Fruit fly (Drosophila melanogaster) whole organism, embryonic: Measurements from ENCODE around the gene fw.
A peak's percentile ranks its signal among the peaks of the same experiment; 100 is the strongest.

Source experiments
- CG10274 ChIP-seq: fragments of 200-800 bp; sonication (Bioruptor generic); optimal IDR thresholded peaks from 3 replicates; lab custom pipeline; 2017; ENCODE audit warnings: missing biosample characterization, mild to moderate bottlenecking, missing genetic modification characterization
- CG10543 ChIP-seq: fragments of 200-800 bp; sonication (Bioruptor generic); optimal IDR thresholded peaks from 3 replicates; lab custom pipeline; 2017; ENCODE audit warnings: missing biosample characterization, mild to moderate bottlenecking, missing genetic modification characterization, moderate library complexity
- CG12104 ChIP-seq: fragments of 200-800 bp; sonication (Bioruptor generic); optimal IDR thresholded peaks from 3 replicates; lab custom pipeline; 2016; ENCODE audit warnings: missing biosample characterization, missing genetic modification characterization
- CG12769 ChIP-seq: fragments of 200-800 bp; sonication (Bioruptor generic); optimal IDR thresholded peaks from 2 replicates; lab custom pipeline; 2019; ENCODE audit warnings: missing biosample characterization, mild to moderate bottlenecking, missing genetic modification characterization, moderate library complexity
- CG13424 ChIP-seq: fragments of 200-800 bp; sonication (Bioruptor generic); optimal IDR thresholded peaks from 2 replicates; lab custom pipeline; 2019; ENCODE audit warnings: missing biosample characterization, mild to moderate bottlenecking, missing genetic modification characterization, moderate library complexity
- CG15479 ChIP-seq: fragments of 200-800 bp; sonication (Bioruptor generic); optimal IDR thresholded peaks from 3 replicates; lab custom pipeline; 2019; ENCODE audit warnings: missing biosample characterization, mild to moderate bottlenecking, missing genetic modification characterization, moderate library complexity
- CG15696 ChIP-seq: fragments of 200-800 bp; sonication (Bioruptor generic); optimal IDR thresholded peaks from 2 replicates; lab custom pipeline; 2019; ENCODE audit warnings: missing biosample characterization, mild to moderate bottlenecking, missing genetic modification characterization, moderate library complexity
- CG17328 ChIP-seq: fragments of 200-800 bp; sonication (Bioruptor generic); IDR thresholded peaks from 2 replicates; pipeline ENCODE4 v1.3.6; 2022; ENCODE audit warnings: missing biosample characterization, missing genetic modification characterization
- CG17385 ChIP-seq: fragments of 200-800 bp; sonication (Bioruptor generic); optimal IDR thresholded peaks from 3 replicates; lab custom pipeline; 2018; ENCODE audit warnings: missing biosample characterization, mild to moderate bottlenecking, missing genetic modification characterization
- CG3163 ChIP-seq: fragments of 200-800 bp; sonication (Bioruptor generic); optimal IDR thresholded peaks from 3 replicates; lab custom pipeline; 2016; ENCODE audit warnings: missing biosample characterization, missing genetic modification characterization
- CG32532 ChIP-seq: fragments of 200-800 bp; sonication (Bioruptor generic); IDR thresholded peaks from 2 replicates; pipeline ENCODE4 v1.3.6; 2022; ENCODE audit warnings: missing biosample characterization, missing genetic modification characterization
- CG3726 ChIP-seq: fragments of 200-800 bp; sonication (Bioruptor generic); IDR thresholded peaks from 3 replicates; pipeline ENCODE4, ENCODE4 v1.3.6; 2022; ENCODE audit warnings: missing biosample characterization, missing genetic modification characterization
- CG4617 ChIP-seq: fragments of 200-800 bp; sonication (Bioruptor generic); optimal IDR thresholded peaks from 3 replicates; lab custom pipeline; 2016; ENCODE audit warnings: missing biosample characterization, missing genetic modification characterization, borderline replicate concordance
- CG6175 ChIP-seq: fragments of 200-800 bp; sonication (Bioruptor generic); IDR thresholded peaks from 3 replicates; pipeline ENCODE4 v1.3.6; 2022; ENCODE audit warnings: missing biosample characterization, missing genetic modification characterization
- CG8388 ChIP-seq: fragments of 200-800 bp; sonication (Bioruptor generic); optimal IDR thresholded peaks from 2 replicates; lab custom pipeline; 2019; ENCODE audit warnings: missing biosample characterization, mild to moderate bottlenecking, missing genetic modification characterization, moderate library complexity
- Dad ChIP-seq: fragments of 200-800 bp; sonication (Bioruptor generic); optimal IDR thresholded peaks from 3 replicates; lab custom pipeline; 2016; ENCODE audit warnings: missing biosample characterization, missing genetic modification characterization
- Ets65A ChIP-seq: fragments of 200-800 bp; sonication (Bioruptor generic); peaks from one replicate; lab custom pipeline; 2016; ENCODE audit warnings: missing biosample characterization, missing genetic modification characterization
- GATAe ChIP-seq: fragments of 200-800 bp; sonication (Bioruptor generic); conservative IDR thresholded peaks from 2 replicates; pipeline ENCODE4 v1.3.6; 2022; ENCODE audit warnings: missing biosample characterization, missing genetic modification characterization
- HLH3B ChIP-seq: fragments of 200-800 bp; sonication (Bioruptor generic); IDR thresholded peaks from 2 replicates; pipeline ENCODE4 v1.3.6; 2022; ENCODE audit warnings: missing biosample characterization, missing genetic modification characterization
- Hmx ChIP-seq: fragments of 200-800 bp; sonication (Bioruptor generic); optimal IDR thresholded peaks from 2 replicates; lab custom pipeline; 2016; ENCODE audit warnings: missing biosample characterization, missing genetic modification characterization
- Lim3 ChIP-seq: fragments of 200-800 bp; sonication (Bioruptor generic); IDR thresholded peaks from 2 replicates; pipeline ENCODE4 v1.3.6; 2022; ENCODE audit warnings: missing biosample characterization, missing genetic modification characterization
- NC2β ChIP-seq: fragments of 200-800 bp; sonication (Bioruptor generic); optimal IDR thresholded peaks from 2 replicates; lab custom pipeline; 2016; ENCODE audit warnings: missing biosample characterization, missing genetic modification characterization
- Ptx1 ChIP-seq: fragments of 200-800 bp; sonication (Bioruptor generic); IDR thresholded peaks from 2 replicates; pipeline ENCODE4 v1.3.6; 2022; ENCODE audit warnings: missing biosample characterization, missing genetic modification characterization
- Sin3A ChIP-seq: fragments of >200 bp; optimal IDR thresholded peaks from 2 replicates; lab custom pipeline; 2018
- Sox102F ChIP-seq: fragments of 200-800 bp; sonication (Bioruptor generic); optimal IDR thresholded peaks from 2 replicates; lab custom pipeline; 2018; ENCODE audit warnings: missing biosample characterization, mild to moderate bottlenecking, missing genetic modification characterization, moderate library complexity
- Sry-β ChIP-seq: fragments of 200-800 bp; sonication (Bioruptor generic); optimal IDR thresholded peaks from 2 replicates; lab custom pipeline; 2018; ENCODE audit warnings: missing biosample characterization, mild to moderate bottlenecking, missing genetic modification characterization, moderate library complexity
- Stat92E ChIP-seq, 3 experiments: fragments of >200 bp in 2 of 3; fragments of 200-800 bp in 1 of 3; sonication (Bioruptor generic) in 1 of 3; optimal IDR thresholded peaks; 2 replicates each; lab custom pipeline; 2017 to 2019; ENCODE audit warnings: missing biosample characterization in 3 of 3, missing genetic modification characterization in 3 of 3, mild to moderate bottlenecking in 1 of 3, moderate library complexity in 1 of 3
- ap ChIP-seq: fragments of 200-800 bp; sonication (Bioruptor generic); IDR thresholded peaks from 2 replicates; pipeline ENCODE4 v1.3.6; 2022; ENCODE audit warnings: missing biosample characterization, missing genetic modification characterization
- ara ChIP-seq: fragments of 200-800 bp; sonication (Bioruptor generic); IDR thresholded peaks from 2 replicates; pipeline ENCODE4 v1.3.6; 2022; ENCODE audit warnings: missing biosample characterization, missing genetic modification characterization
- cato ChIP-seq: fragments of 200-800 bp; sonication (Bioruptor generic); optimal IDR thresholded peaks from 2 replicates; lab custom pipeline; 2016; ENCODE audit warnings: missing biosample characterization, missing genetic modification characterization, borderline replicate concordance
- chm ChIP-seq: fragments of 200-800 bp; sonication (Bioruptor generic); IDR thresholded peaks from 2 replicates; pipeline ENCODE4 v1.3.6; 2022; ENCODE audit warnings: missing biosample characterization, missing genetic modification characterization
- corto ChIP-seq: fragments of 200-800 bp; sonication (Bioruptor generic); optimal IDR thresholded peaks from 2 replicates; lab custom pipeline; 2016; ENCODE audit warnings: missing biosample characterization, mild to moderate bottlenecking, missing genetic modification characterization, moderate library complexity
- crc ChIP-seq: fragments of 200-800 bp; sonication (Bioruptor generic); optimal IDR thresholded peaks from 2 replicates; lab custom pipeline; 2016; ENCODE audit warnings: missing biosample characterization, missing genetic modification characterization
- ems ChIP-seq: fragments of 200-800 bp; sonication (Bioruptor generic); optimal IDR thresholded peaks from 3 replicates; lab custom pipeline; 2016; ENCODE audit warnings: missing biosample characterization, missing genetic modification characterization
- ewg ChIP-seq: fragments of 200-800 bp; sonication (Bioruptor generic); optimal IDR thresholded peaks from 3 replicates; lab custom pipeline; 2017; ENCODE audit warnings: mild to moderate bottlenecking, missing biosample characterization, missing genetic modification reagents, missing genetic modification characterization
- fd64A ChIP-seq: fragments of 200-800 bp; sonication (Bioruptor generic); optimal IDR thresholded peaks from 3 replicates; lab custom pipeline; 2018; ENCODE audit warnings: missing biosample characterization, mild to moderate bottlenecking, missing genetic modification characterization
- gsb-n ChIP-seq: fragments of 200-800 bp; sonication (Bioruptor generic); optimal IDR thresholded peaks from 3 replicates; lab custom pipeline; 2018; ENCODE audit warnings: missing biosample characterization, mild to moderate bottlenecking, missing genetic modification characterization
- hkb ChIP-seq, 2 experiments: fragments of 200-800 bp in 1 of 2; fragments of >200 bp in 1 of 2; sonication (Bioruptor generic) in 1 of 2; IDR thresholded peaks in 1 of 2; optimal IDR thresholded peaks in 1 of 2; 2 replicates each; pipeline versions ENCODE4 v1.3.6 to Lab custom; 2017 to 2022; ENCODE audit warnings: missing biosample characterization in 1 of 2, missing genetic modification characterization in 1 of 2
- lbe ChIP-seq: fragments of 200-800 bp; sonication (Bioruptor generic); optimal IDR thresholded peaks from 2 replicates; lab custom pipeline; 2016; ENCODE audit warnings: missing biosample characterization, mild to moderate bottlenecking, missing genetic modification characterization
- onecut ChIP-seq: fragments of 200-800 bp; sonication (Bioruptor generic); IDR thresholded peaks from 2 replicates; pipeline ENCODE4 v1.3.6; 2022; ENCODE audit warnings: missing biosample characterization, missing genetic modification characterization
- otp ChIP-seq: fragments of 200-800 bp; sonication (Bioruptor generic); IDR thresholded peaks from 3 replicates; pipeline ENCODE4, ENCODE4 v1.3.6; 2022; ENCODE audit warnings: missing biosample characterization, missing genetic modification characterization
- p53 ChIP-seq: fragments of 200-800 bp; sonication (Bioruptor generic); optimal IDR thresholded peaks from 2 replicates; lab custom pipeline; 2016; ENCODE audit warnings: missing biosample characterization, missing genetic modification characterization
- psq ChIP-seq: fragments of 200-800 bp; sonication (Bioruptor generic); optimal IDR thresholded peaks from 2 replicates; lab custom pipeline; 2017; ENCODE audit warnings: missing biosample characterization, missing genetic modification characterization
- run ChIP-seq: fragments of 200-800 bp; sonication (Bioruptor generic); optimal IDR thresholded peaks from 3 replicates; lab custom pipeline; 2018; ENCODE audit warnings: missing biosample characterization, mild to moderate bottlenecking, missing genetic modification characterization
- tio ChIP-seq: fragments of 200-800 bp; sonication (Bioruptor generic); optimal IDR thresholded peaks from 2 replicates; lab custom pipeline; 2017; ENCODE audit warnings: missing biosample characterization, missing genetic modification characterization, inconsistent platforms
- tll ChIP-seq, 2 experiments: fragments of 200-800 bp in 1 of 2; fragments of >200 bp in 1 of 2; sonication (Bioruptor generic) in 1 of 2; optimal IDR thresholded peaks; 2 replicates each; lab custom pipeline; 2017 to 2019; ENCODE audit warnings: missing biosample characterization in 2 of 2, missing genetic modification characterization in 2 of 2, mild to moderate bottlenecking in 1 of 2, moderate library complexity in 1 of 2
- ttk ChIP-seq: fragments of 200-800 bp; sonication (Bioruptor generic); IDR thresholded peaks from 2 replicates; pipeline ENCODE4 v2.1.2; 2022; ENCODE audit warnings: missing biosample characterization, missing genetic modification characterization
- usp ChIP-seq: fragments of >200 bp; optimal IDR thresholded peaks from 2 replicates; lab custom pipeline; 2017; ENCODE audit warnings: missing biosample characterization, missing genetic modification characterization
- vvl ChIP-seq: fragments of 200-800 bp; sonication (Bioruptor generic); IDR thresholded peaks from 2 replicates; pipeline ENCODE4 v1.3.6; 2022; ENCODE audit warnings: missing biosample characterization, missing genetic modification characterization
- zfh2 ChIP-seq: fragments of 200-800 bp; sonication (Bioruptor generic); optimal IDR thresholded peaks from 2 replicates; lab custom pipeline; 2016; ENCODE audit warnings: missing biosample characterization, missing genetic modification characterization

fw gene

DNA sequence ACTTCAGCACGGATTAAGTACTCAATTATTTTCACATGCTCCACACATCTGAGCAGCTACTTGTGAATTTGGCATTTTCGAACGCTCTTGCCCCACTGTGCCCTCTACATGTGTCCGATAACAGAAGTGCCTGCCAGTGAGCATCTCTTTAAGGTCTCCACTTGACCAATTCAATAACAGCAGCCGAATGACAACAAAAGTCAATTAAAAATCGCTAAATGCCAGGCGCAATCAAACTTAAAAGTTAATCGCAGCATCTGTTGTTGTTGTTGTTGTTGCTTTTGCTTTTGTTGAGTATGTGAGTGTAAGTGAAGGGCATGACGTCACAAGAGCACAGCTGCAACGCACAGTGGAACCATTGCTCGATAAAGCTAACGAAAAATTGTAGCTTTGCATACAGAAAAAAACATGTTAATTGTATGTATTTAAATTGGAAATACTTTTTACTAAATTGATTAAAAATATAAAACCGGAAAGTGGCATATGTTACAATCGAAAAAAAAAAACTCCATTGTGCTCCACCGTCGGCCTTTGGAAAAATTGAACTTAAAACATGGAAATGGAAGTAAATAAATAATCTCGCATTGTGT lies 11.2 kb upstream of the fw start (continued):
- TF ChIP-seq CG17385 (peak; percentile 3), CG4617 (GFP tag; lab: Kevin White, UChicago) (no peak), ttk (GFP tag; lab: Robert Waterston, UW) (no peak; the same call in 1 of the 2 replicates), CG13424 (peak; percentile 28), Stat92E (GFP tag; optimal IDR thresholded peaks at IDR 0.05; lab: Kevin White, UChicago) (no peak), Sox102F (peak; percentile 23), NC2β (GFP tag; lab: Kevin White, UChicago) (no peak), otp (GFP tag; lab: Robert Waterston, UW) (no peak), usp (GFP tag; lab: Kevin White, UChicago) (no peak), CG3163 (GFP tag; lab: Kevin White, UChicago) (no peak), fd64A (GFP tag; lab: Kevin White, UChicago) (no peak), crc (GFP tag; lab: Kevin White, UChicago) (peak; percentile 23), HLH3B (GFP tag; lab: Robert Waterston, UW) (peak; percentile 53), cato (GFP tag; lab: Kevin White, UChicago) (no peak), CG15479 (GFP tag; lab: Kevin White, UChicago) (no peak), CG15696 (tag; lab: Kevin White, UChicago) (no peak), corto (no peak), CG12769 (no peak), Ptx1 (GFP tag; lab: Robert Waterston, UW) (peak; percentile 41; the same call in 1 of the 2 replicates), Hmx (no peak), ara (GFP tag; lab: Robert Waterston, UW) (peak; percentile 20; the same call in 1 of the 2 replicates), zfh2 (GFP tag; lab: Kevin White, UChicago) (peak; percentile 7), onecut (GFP tag; lab: Robert Waterston, UW) (no peak), CG6175 (GFP tag; lab: Robert Waterston, UW) (no peak), ewg (GFP tag; lab: Kevin White, UChicago) (no peak), Ets65A (GFP tag; lab: Kevin White, UChicago) (peak; percentile 74), CG32532 (peak; percentile 34), vvl (GFP tag; lab: Robert Waterston, UW) (peak; percentile 69), Sin3A (no peak), run (tag; lab: Kevin White, UChicago) (no peak), tio (GFP tag; lab: Kevin White, UChicago) (no peak), CG3726 (0 out of 3 replicates have a peak, but pooled peaks have one; percentile 52), tll (GFP tag; optimal IDR thresholded peaks at IDR 0.05; lab: Kevin White, UChicago) (no peak), CG10274 (GFP tag; lab: Kevin White, UChicago) (no peak), Sry-β (GFP tag; lab: Kevin White, UChicago) (no peak), Lim3 (no peak), GATAe (GFP tag; lab: Robert Waterston, UW) (no peak), ems (GFP tag; lab: Kevin White, UChicago) (no peak), CG12104 (GFP tag; lab: Kevin White, UChicago) (no peak), hkb (optimal IDR thresholded peaks at IDR 0.05; lab: Kevin White, UChicago) (no peak), hkb (GFP tag; IDR thresholded peaks at IDR 0.05; lab: Robert Waterston, UW) (0 out of 2 replicates have a peak, but pooled peaks have one; percentile 39), gsb-n (tag; lab: Kevin White, UChicago) (no peak), psq (GFP tag; lab: Kevin White, UChicago) (no peak), chm (GFP tag; lab: Robert Waterston, UW) (no peak), p53 (GFP tag; lab: Kevin White, UChicago) (no peak), CG10543 (GFP tag; lab: Kevin White, UChicago) (peak; percentile 5), CG17328 (GFP tag; lab: Robert Waterston, UW) (peak; percentile 56; the same call in 1 of the 2 replicates), CG8388 (GFP tag; lab: Kevin White, UChicago) (no peak), lbe (GFP tag; lab: Kevin White, UChicago) (peak; percentile 9), Dad (peak; percentile 20), ap (peak; percentile 29; the same call in 1 of the 2 replicates)
